Worm (Caenorhabditis elegans) whole organism, L4 larva: Measurements from ENCODE around the gene F13A7.14.

Experiments used
- F10B5.3 ChIP-seq: sonication (generic microtip); optimal IDR thresholded peaks from 2 replicates; lab custom pipeline; 2016; ENCODE audit warnings: mild to moderate bottlenecking, missing genetic modification characterization, missing compliant biosample characterization
- Y105C5A.15 ChIP-seq: fragments of 200-800 bp; sonication (Bioruptor generic); IDR thresholded peaks from 2 replicates; pipeline ENCODE4 v1.3.6; 2022; ENCODE audit warnings: missing genetic modification characterization, missing compliant biosample characterization
- ZK337.2 ChIP-seq: fragments of 200-800 bp; sonication (Bioruptor generic); IDR thresholded peaks from 2 replicates; pipeline ENCODE4 v1.3.6; 2022; ENCODE audit warnings: missing genetic modification reagents, missing genetic modification characterization, missing compliant biosample characterization
- ama-1 ChIP-seq: fragments of 150-350 bp; optimal IDR thresholded peaks from 2 replicates; lab custom pipeline; 2014; ENCODE audit warnings: inconsistent platforms, mixed read lengths
- ceh-28 ChIP-seq: fragments of 150-350 bp; optimal IDR thresholded peaks from 2 replicates; lab custom pipeline; 2014; ENCODE audit warnings: missing biosample characterization, missing genetic modification reagents, missing genetic modification characterization
- ceh-32 ChIP-seq: sonication (generic microtip); optimal IDR thresholded peaks from 2 replicates; lab custom pipeline; 2016; ENCODE audit warnings: mild to moderate bottlenecking, missing genetic modification characterization, missing compliant biosample characterization; ENCODE audit not compliant: poor library complexity
- ceh-82 ChIP-seq: sonication (generic microtip); optimal IDR thresholded peaks from 2 replicates; lab custom pipeline; 2017; ENCODE audit warnings: missing biosample characterization, missing genetic modification characterization
- daf-12 ChIP-seq: fragments of 150-350 bp; optimal IDR thresholded peaks from 2 replicates; lab custom pipeline; 2014; ENCODE audit warnings: missing biosample characterization, missing genetic modification reagents, missing genetic modification characterization
- daf-16 ChIP-seq, 3 experiments: sonication (generic microtip); optimal IDR thresholded peaks; 2 replicates each; lab custom pipeline; 2016 to 2017; ENCODE audit warnings: missing genetic modification characterization in 3 of 3, missing genetic modification reagents in 3 of 3, mild to moderate bottlenecking in 2 of 3, missing compliant biosample characterization in 2 of 3, missing biosample characterization in 1 of 3, moderate library complexity in 1 of 3
- dmd-6 ChIP-seq: fragments of 200-800 bp; sonication (Bioruptor generic); IDR thresholded peaks from 2 replicates; pipeline ENCODE4 v1.3.6; 2022; ENCODE audit warnings: missing genetic modification reagents, missing genetic modification characterization, missing compliant biosample characterization
- dpl-1 ChIP-seq: fragments of 150-350 bp; optimal IDR thresholded peaks from 2 replicates; lab custom pipeline; 2014; ENCODE audit warnings: missing biosample characterization, missing genetic modification reagents, missing genetic modification characterization
- dve-1 ChIP-seq: sonication (generic microtip); optimal IDR thresholded peaks from 2 replicates; lab custom pipeline; 2017; ENCODE audit warnings: antibody characterized with exemption, mild to moderate bottlenecking, missing genetic modification characterization, missing compliant biosample characterization; ENCODE audit not compliant: insufficient read depth
- hlh-11 ChIP-seq: fragments of 200-800 bp; sonication (Bioruptor generic); optimal IDR thresholded peaks from 2 replicates; lab custom pipeline; 2018; ENCODE audit warnings: mild to moderate bottlenecking, missing genetic modification characterization, missing compliant biosample characterization
- hlh-30 ChIP-seq: sonication (generic microtip); optimal IDR thresholded peaks from 2 replicates; lab custom pipeline; 2017; ENCODE audit warnings: antibody characterized with exemption, mild to moderate bottlenecking, missing genetic modification characterization, missing compliant biosample characterization; ENCODE audit not compliant: insufficient read depth
- hmg-1.1 ChIP-seq: fragments of 200-800 bp; sonication (Bioruptor generic); IDR thresholded peaks from 2 replicates; pipeline ENCODE4 v1.3.6; 2022; ENCODE audit warnings: missing genetic modification reagents, missing genetic modification characterization, missing compliant biosample characterization
- lim-7 ChIP-seq: fragments of 200-800 bp; sonication (Bioruptor generic); IDR thresholded peaks from 2 replicates; pipeline ENCODE4 v1.3.6; 2022; ENCODE audit warnings: missing genetic modification characterization, missing compliant biosample characterization
- lin-29 ChIP-seq: fragments of 200-800 bp; sonication (Bioruptor generic); IDR thresholded peaks from 2 replicates; pipeline ENCODE4 v1.3.6; 2022; ENCODE audit warnings: missing genetic modification reagents, missing genetic modification characterization, missing compliant biosample characterization
- lin-38 ChIP-seq: fragments of 200-800 bp; sonication (Bioruptor generic); IDR thresholded peaks from 2 replicates; pipeline ENCODE4 v1.3.6; 2022; ENCODE audit warnings: missing genetic modification reagents, missing genetic modification characterization, missing compliant biosample characterization
- lsy-2 ChIP-seq, 2 experiments: fragments of 150-350 bp in 1 of 2; sonication (generic microtip) in 1 of 2; optimal IDR thresholded peaks; 2 replicates each; lab custom pipeline; 2014 to 2017; ENCODE audit warnings: missing biosample characterization in 2 of 2, missing genetic modification characterization in 2 of 2
- mdl-1 ChIP-seq, 2 experiments: fragments of 150-350 bp in 1 of 2; sonication (generic microtip) in 1 of 2; optimal IDR thresholded peaks; 2 replicates each; lab custom pipeline; 2014 to 2017; ENCODE audit warnings: missing biosample characterization in 2 of 2, missing genetic modification characterization in 2 of 2
- mdt-29 ChIP-seq: fragments of 200-800 bp; sonication (Bioruptor generic); IDR thresholded peaks from 2 replicates; pipeline ENCODE4 v1.3.6; 2022; ENCODE audit warnings: missing genetic modification reagents, missing genetic modification characterization, missing compliant biosample characterization
- mep-1 ChIP-seq: fragments of 150-350 bp; sonication (generic microtip); optimal IDR thresholded peaks from 3 replicates; lab custom pipeline; 2014; ENCODE audit warnings: missing biosample characterization, missing genetic modification characterization
- mes-2 ChIP-seq: sonication (generic microtip); optimal IDR thresholded peaks from 2 replicates; lab custom pipeline; 2016; ENCODE audit warnings: missing genotype, mild to moderate bottlenecking, missing genetic modification characterization, missing compliant biosample characterization; ENCODE audit not compliant: poor library complexity, severe bottlenecking
- nhr-102 ChIP-seq: sonication (generic microtip); optimal IDR thresholded peaks from 2 replicates; lab custom pipeline; 2016; ENCODE audit warnings: mild to moderate bottlenecking, missing genetic modification characterization, moderate library complexity, missing compliant biosample characterization
- nhr-28 ChIP-seq: fragments of 150-350 bp; optimal IDR thresholded peaks from 2 replicates; lab custom pipeline; 2014; ENCODE audit warnings: missing biosample characterization, missing genetic modification characterization
- nhr-42 ChIP-seq: fragments of 200-800 bp; sonication (Bioruptor generic); IDR thresholded peaks from 2 replicates; pipeline ENCODE4 v1.3.6; 2022; ENCODE audit warnings: missing genetic modification characterization, missing compliant biosample characterization
- pha-4 ChIP-seq, 2 experiments: fragments of 150-350 bp in 1 of 2; fragments of 200-800 bp in 1 of 2; sonication (Bioruptor generic) in 1 of 2; IDR thresholded peaks in 1 of 2; optimal IDR thresholded peaks in 1 of 2; 2 replicates each; pipeline versions ENCODE4 v1.3.6 to Lab custom; 2014 to 2022; ENCODE audit warnings: missing genetic modification characterization in 2 of 2, missing genetic modification reagents in 2 of 2, missing biosample characterization in 1 of 2, missing compliant biosample characterization in 1 of 2
- php-3 ChIP-seq: fragments of 200-800 bp; sonication (Bioruptor generic); IDR thresholded peaks from 2 replicates; pipeline ENCODE4 v1.3.6; 2022; ENCODE audit warnings: missing genetic modification reagents, missing genetic modification characterization, missing compliant biosample characterization
- pqm-1 ChIP-seq: sonication (generic microtip); optimal IDR thresholded peaks from 2 replicates; lab custom pipeline; 2017; ENCODE audit warnings: missing biosample characterization, missing genetic modification characterization
- unc-39 ChIP-seq: sonication (generic microtip); optimal IDR thresholded peaks from 2 replicates; lab custom pipeline; 2017; ENCODE audit warnings: missing biosample characterization, missing genetic modification characterization
- unc-62 ChIP-seq, 3 experiments: fragments of 150-350 bp in 1 of 3; sonication (generic microtip); optimal IDR thresholded peaks in 2 of 3; peaks in 1 of 3; 1 replicate in 1 of 3; 2 replicates in 2 of 3; lab custom pipeline; 2014 to 2017; ENCODE audit warnings: missing biosample characterization in 3 of 3, missing genetic modification characterization in 3 of 3, missing genetic modification reagents in 3 of 3, missing genotype in 1 of 3
- vab-7 ChIP-seq: fragments of 200-800 bp; sonication (Bioruptor generic); IDR thresholded peaks from 2 replicates; pipeline ENCODE4 v1.3.6; 2022; ENCODE audit warnings: missing genetic modification reagents, missing genetic modification characterization, missing compliant biosample characterization
- zag-1 ChIP-seq: fragments of 150-350 bp; optimal IDR thresholded peaks from 2 replicates; lab custom pipeline; 2014; ENCODE audit warnings: missing biosample characterization, missing genetic modification characterization
- zip-11 ChIP-seq: fragments of 200-800 bp; sonication (Bioruptor generic); IDR thresholded peaks from 2 replicates; pipeline ENCODE4 v1.3.6; 2022; ENCODE audit warnings: missing genetic modification characterization, missing compliant biosample characterization
- ztf-11 ChIP-seq: fragments of 150-350 bp; optimal IDR thresholded peaks from 2 replicates; lab custom pipeline; 2014; ENCODE audit warnings: missing biosample characterization, missing genetic modification characterization
- ztf-7 ChIP-seq: fragments of 150-350 bp; optimal IDR thresholded peaks from 2 replicates; lab custom pipeline; 2014; ENCODE audit warnings: missing biosample characterization, missing genetic modification characterization

Gene F13A7.14

ce11 chrV:16355941-16356340, 45.8 kb upstream of the F13A7.14 start (continued):
- TF ChIP-seq lin-29, result 0 out of 2 replicates have a peak, but pooled peaks have one; percentile 45
- TF ChIP-seq lim-7 (GFP tag; lab: Robert Waterston, UW), result no peak
- TF ChIP-seq nhr-102, result peak; percentile 75

DNA sequence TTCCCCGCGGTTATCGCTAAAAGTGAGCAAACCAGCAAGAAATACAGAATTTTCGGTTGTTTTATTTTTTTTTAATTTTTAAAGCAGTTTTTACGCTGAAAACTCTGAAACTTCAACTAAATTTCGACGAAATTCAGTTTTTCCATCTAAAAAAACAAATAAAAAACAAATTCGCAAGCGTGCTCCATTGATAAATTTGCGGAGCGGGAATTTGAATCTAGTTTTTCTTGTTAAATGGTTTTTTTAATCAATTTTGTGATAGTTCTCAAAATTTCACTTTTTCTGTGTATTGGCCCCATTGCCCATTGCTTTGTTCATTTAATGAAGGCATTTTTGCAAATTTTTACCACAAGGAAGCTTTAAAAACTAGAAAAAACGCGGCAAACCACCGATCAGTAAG, 44.9 kb upstream of the F13A7.14 start:
- TF ChIP-seq lin-38, result peak; percentile 90
- no peak for TF ChIP-seq daf-12

DNA sequence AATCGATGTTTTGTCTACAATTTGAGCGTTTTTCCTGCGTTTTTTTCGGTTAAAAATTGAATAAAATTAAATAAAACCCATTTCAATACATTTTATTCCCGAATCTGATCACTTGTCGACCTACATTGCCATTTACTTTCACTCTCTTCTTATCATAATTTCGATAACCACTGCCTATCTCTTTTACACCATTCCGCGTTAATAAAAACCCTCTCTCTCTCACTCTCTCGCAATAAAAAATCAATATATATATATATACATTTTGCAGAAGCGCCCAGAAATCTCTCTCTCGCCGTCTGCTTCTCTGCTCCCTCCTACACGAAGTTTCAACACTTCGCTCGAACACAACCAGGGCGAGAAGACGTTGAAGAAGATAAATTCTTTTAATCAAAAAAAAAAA, 44.4 kb upstream of the F13A7.14 start, which contains the start of gene pptr-1:
Gene pptr-1 (plus strand): TSS at position 269 of the 400 bp plus-strand sequence.
- no peak for TF ChIP-seq zag-1 (tag; lab: Kevin White, UChicago)
- TF ChIP-seq daf-16 (GFP tag; optimal IDR thresholded peaks at IDR 0.05; lab: Kevin White, UChicago), result no peak
- peak; percentile 63 for TF ChIP-seq daf-16 (tag; optimal IDR thresholded peaks at IDR 0.05; lab: Kevin White, UChicago)
- no peak for TF ChIP-seq lim-7 (GFP tag; lab: Robert Waterston, UW)
- no peak for TF ChIP-seq unc-39 (tag; lab: Kevin White, UChicago)
- peak; percentile 3 for TF ChIP-seq dpl-1 (GFP tag; lab: Kevin White, UChicago)
- TF ChIP-seq nhr-28, result peak; percentile 55
- TF ChIP-seq ZK337.2 (GFP tag; lab: Robert Waterston, UW), result no peak
- TF ChIP-seq hlh-30 (tag; lab: Kevin White, UChicago), result peak; percentile 12
- no peak for TF ChIP-seq ceh-28 (tag; lab: Kevin White, UChicago)
- TF ChIP-seq nhr-102, result peak; percentile 25
- TF ChIP-seq ama-1 (lab: Kevin White, UChicago), result no peak
- peak; percentile 42 for TF ChIP-seq mep-1 (tag; lab: Kevin White, UChicago)
- TF ChIP-seq lsy-2 (tag; optimal IDR thresholded peaks at IDR 0.05; lab: Kevin White, UChicago), result no peak
- TF ChIP-seq ztf-11 (tag; lab: Kevin White, UChicago), result no peak
- TF ChIP-seq dve-1, result peak; percentile 40
- TF ChIP-seq F10B5.3, result no peak
- no peak for TF ChIP-seq ztf-7 (tag; lab: Kevin White, UChicago)
- no peak for TF ChIP-seq zip-11 (GFP tag; lab: Robert Waterston, UW)
- TF ChIP-seq ceh-82 (tag; lab: Kevin White, UChicago), result no peak
- TF ChIP-seq hlh-11 (tag; lab: Kevin White, UChicago), result peak; percentile 73
- no peak for TF ChIP-seq Y105C5A.15
- 0 out of 2 replicates have a peak, but pooled peaks have one; percentile 34 for TF ChIP-seq pha-4 (GFP tag; IDR thresholded peaks at IDR 0.05; lab: Robert Waterston, UW)
- TF ChIP-seq pha-4 (tag; optimal IDR thresholded peaks at IDR 0.05; lab: Kevin White, UChicago), result no peak
- TF ChIP-seq pqm-1, result peak; percentile 48
- TF ChIP-seq dmd-6 (GFP tag; lab: Robert Waterston, UW), result peak; percentile 61; the same call in 1 of the 2 replicates
- no peak for TF ChIP-seq mdt-29 (GFP tag; lab: Robert Waterston, UW)
- TF ChIP-seq mdl-1 (tag; optimal IDR thresholded peaks at IDR 0.05; lab: Kevin White, UChicago), result peak in 1 of 2 experiments; percentile 28
- TF ChIP-seq vab-7, result no peak
- 0 out of 2 replicates have a peak, but pooled peaks have one; percentile 15 for TF ChIP-seq hmg-1.1 (GFP tag; lab: Robert Waterston, UW)
- no peak for TF ChIP-seq nhr-42
- peak; percentile 30; the same call in 1 of the 2 replicates for TF ChIP-seq php-3
- TF ChIP-seq mes-2 (tag; lab: Kevin White, UChicago), result peak; percentile 30

ce11 chrV:16361350-16361749, 40.3 kb upstream of the F13A7.14 start:
- TF ChIP-seq ceh-32 (tag; lab: Kevin White, UChicago) (no peak), zag-1 (tag; lab: Kevin White, UChicago) (no peak), unc-62 (GFP tag; optimal IDR thresholded peaks at IDR 0.05 in 1 of 2; lab: Kevin White, UChicago) (no peak), unc-62 (tag; optimal IDR thresholded peaks at IDR 0.05; lab: Kevin White, UChicago) (no peak)
